Fruit fly (Drosophila melanogaster) whole organism, embryonic: ENCODE results near the gene Exo70.

Experiments used
- CG10147 ChIP-seq: fragments of 200-800 bp; sonication (Bioruptor generic); optimal IDR thresholded peaks from 2 replicates; lab custom pipeline; 2019; ENCODE audit warnings: missing biosample characterization, mild to moderate bottlenecking, missing genetic modification characterization, moderate library complexity
- CG10321 ChIP-seq: fragments of 200-800 bp; sonication (Bioruptor generic); IDR thresholded peaks from 2 replicates; pipeline ENCODE4 v1.3.6; 2022; ENCODE audit warnings: missing biosample characterization, missing genetic modification characterization
- CG10959 ChIP-seq: fragments of 200-800 bp; sonication (Bioruptor generic); IDR thresholded peaks from 2 replicates; pipeline ENCODE4 v1.3.6; 2022; ENCODE audit warnings: missing biosample characterization, missing genetic modification characterization
- CG10979 ChIP-seq: fragments of 200-800 bp; sonication (Bioruptor generic); optimal IDR thresholded peaks from 2 replicates; lab custom pipeline; 2018; ENCODE audit warnings: missing biosample characterization, mild to moderate bottlenecking, missing genetic modification characterization, moderate library complexity
- CG12659 ChIP-seq: fragments of 200-800 bp; sonication (Bioruptor generic); optimal IDR thresholded peaks from 3 replicates; lab custom pipeline; 2017; ENCODE audit warnings: mild to moderate bottlenecking, missing biosample characterization, missing genetic modification reagents, missing genetic modification characterization
- CG13123 ChIP-seq: fragments of 200-800 bp; sonication (Bioruptor generic); optimal IDR thresholded peaks from 2 replicates; lab custom pipeline; 2016; ENCODE audit warnings: missing biosample characterization, missing genetic modification characterization
- CG13775 ChIP-seq: fragments of 200-800 bp; sonication (Bioruptor generic); optimal IDR thresholded peaks from 3 replicates; lab custom pipeline; 2017; ENCODE audit warnings: missing biosample characterization, mild to moderate bottlenecking, missing genetic modification characterization
- CG15269 ChIP-seq: fragments of 200-800 bp; sonication (Bioruptor generic); optimal IDR thresholded peaks from 2 replicates; lab custom pipeline; 2018; ENCODE audit warnings: missing biosample characterization, mild to moderate bottlenecking, missing genetic modification characterization, moderate library complexity
- CG16815 ChIP-seq: fragments of 200-800 bp; sonication (Bioruptor generic); optimal IDR thresholded peaks from 3 replicates; lab custom pipeline; 2017; ENCODE audit warnings: missing biosample characterization, mild to moderate bottlenecking, missing genetic modification characterization
- CG17385 ChIP-seq: fragments of 200-800 bp; sonication (Bioruptor generic); optimal IDR thresholded peaks from 3 replicates; lab custom pipeline; 2018; ENCODE audit warnings: missing biosample characterization, mild to moderate bottlenecking, missing genetic modification characterization
- CG18262 ChIP-seq: fragments of 200-800 bp; optimal IDR thresholded peaks from 3 replicates; lab custom pipeline; 2019; ENCODE audit warnings: missing biosample characterization, mild to moderate bottlenecking, missing genetic modification characterization, moderate library complexity
- CG18619 ChIP-seq: fragments of 200-800 bp; sonication (Bioruptor generic); optimal IDR thresholded peaks from 3 replicates; lab custom pipeline; 2017; ENCODE audit warnings: missing biosample characterization, mild to moderate bottlenecking, missing genetic modification characterization
- CG2678 ChIP-seq: fragments of 200-800 bp; sonication (Bioruptor generic); optimal IDR thresholded peaks from 3 replicates; lab custom pipeline; 2019; ENCODE audit warnings: missing biosample characterization, mild to moderate bottlenecking, missing genetic modification characterization, moderate library complexity
- CG4424 ChIP-seq: fragments of 200-800 bp; sonication (Bioruptor generic); optimal IDR thresholded peaks from 3 replicates; lab custom pipeline; 2016; ENCODE audit warnings: missing biosample characterization, missing genetic modification characterization
- Dbx ChIP-seq: fragments of 200-800 bp; sonication (Bioruptor generic); IDR thresholded peaks from 3 replicates; pipeline ENCODE4 v1.3.6; 2022; ENCODE audit warnings: missing biosample characterization, missing genetic modification characterization
- E2f2 ChIP-seq: fragments of 200-800 bp; sonication (Bioruptor generic); IDR thresholded peaks from 2 replicates; pipeline ENCODE4 v1.3.6; 2022; ENCODE audit warnings: missing biosample characterization, missing genetic modification characterization
- Gsc ChIP-seq: fragments of 200-800 bp; sonication (Bioruptor generic); IDR thresholded peaks from 2 replicates; pipeline ENCODE4 v1.3.6; 2022; ENCODE audit warnings: missing biosample characterization, missing genetic modification characterization
- Hey ChIP-seq: fragments of 200-800 bp; sonication (Bioruptor generic); optimal IDR thresholded peaks from 3 replicates; lab custom pipeline; 2018; ENCODE audit warnings: missing biosample characterization, mild to moderate bottlenecking, missing genetic modification characterization
- Hr78 ChIP-seq, 2 experiments: fragments of 200-800 bp in 1 of 2; fragments of >200 bp in 1 of 2; sonication (Bioruptor generic) in 1 of 2; optimal IDR thresholded peaks; 2 replicates each; lab custom pipeline; 2017 to 2019; ENCODE audit warnings: missing biosample characterization in 2 of 2, missing genetic modification characterization in 2 of 2, mild to moderate bottlenecking in 1 of 2, moderate library complexity in 1 of 2
- NC2β ChIP-seq: fragments of 200-800 bp; sonication (Bioruptor generic); optimal IDR thresholded peaks from 2 replicates; lab custom pipeline; 2016; ENCODE audit warnings: missing biosample characterization, missing genetic modification characterization
- Nf-YC ChIP-seq: fragments of 200-800 bp; optimal IDR thresholded peaks from 3 replicates; lab custom pipeline; 2019; ENCODE audit warnings: missing biosample characterization, mild to moderate bottlenecking, missing genetic modification characterization, moderate library complexity
- PHDP ChIP-seq: fragments of 200-800 bp; sonication (Bioruptor generic); optimal IDR thresholded peaks from 3 replicates; lab custom pipeline; 2018; ENCODE audit warnings: missing biosample characterization, mild to moderate bottlenecking, missing genetic modification characterization, moderate library complexity
- Rfx ChIP-seq: fragments of 200-800 bp; sonication (Bioruptor generic); IDR thresholded peaks from 2 replicates; pipeline ENCODE4 v1.3.6; 2022; ENCODE audit warnings: missing biosample characterization, missing genetic modification characterization
- Scr ChIP-seq: fragments of 200-800 bp; sonication (Bioruptor generic); IDR thresholded peaks from 2 replicates; pipeline ENCODE4 v1.3.6; 2022; ENCODE audit warnings: missing biosample characterization, missing genetic modification characterization; ENCODE audit not compliant: partially characterized antibody
- Sry-β ChIP-seq: fragments of 200-800 bp; sonication (Bioruptor generic); optimal IDR thresholded peaks from 2 replicates; lab custom pipeline; 2018; ENCODE audit warnings: missing biosample characterization, mild to moderate bottlenecking, missing genetic modification characterization, moderate library complexity
- Taf1 ChIP-seq: fragments of 200-800 bp; sonication (Bioruptor generic); IDR thresholded peaks from 2 replicates; pipeline ENCODE4 v1.3.6; 2022; ENCODE audit warnings: missing biosample characterization, missing genetic modification characterization
- bab2 ChIP-seq: fragments of 200-800 bp; sonication (Bioruptor generic); optimal IDR thresholded peaks from 2 replicates; lab custom pipeline; 2016; ENCODE audit warnings: missing biosample characterization, missing genetic modification characterization
- cg ChIP-seq: fragments of 200-800 bp; sonication (Bioruptor generic); optimal IDR thresholded peaks from 3 replicates; lab custom pipeline; 2019; ENCODE audit warnings: missing biosample characterization, mild to moderate bottlenecking, missing genetic modification characterization, moderate library complexity
- chinmo ChIP-seq: fragments of 200-800 bp; sonication (Bioruptor generic); IDR thresholded peaks from 4 replicates; pipeline ENCODE4 v1.3.6; 2022; ENCODE audit warnings: missing biosample characterization, missing genetic modification characterization; ENCODE audit not compliant: partially characterized antibody
- fd96Cb ChIP-seq: fragments of 200-800 bp; sonication (Bioruptor generic); optimal IDR thresholded peaks from 2 replicates; lab custom pipeline; 2018; ENCODE audit warnings: missing biosample characterization, mild to moderate bottlenecking, missing genetic modification characterization, moderate library complexity
- gem ChIP-seq: fragments of 200-800 bp; sonication (Bioruptor generic); optimal IDR thresholded peaks from 2 replicates; lab custom pipeline; 2019; ENCODE audit warnings: missing biosample characterization, mild to moderate bottlenecking, missing genetic modification characterization, moderate library complexity
- grn ChIP-seq: fragments of 200-800 bp; sonication (Bioruptor generic); optimal IDR thresholded peaks from 3 replicates; lab custom pipeline; 2017; ENCODE audit warnings: missing biosample characterization, missing genetic modification characterization
- gsb-n ChIP-seq: fragments of 200-800 bp; sonication (Bioruptor generic); optimal IDR thresholded peaks from 3 replicates; lab custom pipeline; 2018; ENCODE audit warnings: missing biosample characterization, mild to moderate bottlenecking, missing genetic modification characterization
- hth ChIP-seq: fragments of >200 bp; optimal IDR thresholded peaks from 2 replicates; lab custom pipeline; 2017; ENCODE audit warnings: inconsistent platforms
- lbe ChIP-seq: fragments of 200-800 bp; sonication (Bioruptor generic); optimal IDR thresholded peaks from 2 replicates; lab custom pipeline; 2016; ENCODE audit warnings: missing biosample characterization, mild to moderate bottlenecking, missing genetic modification characterization
- mam ChIP-seq: fragments of 200-800 bp; sonication (Bioruptor generic); optimal IDR thresholded peaks from 3 replicates; lab custom pipeline; 2016; ENCODE audit warnings: missing biosample characterization, missing genetic modification characterization
- nom ChIP-seq: fragments of 200-800 bp; sonication (Bioruptor generic); optimal IDR thresholded peaks from 2 replicates; lab custom pipeline; 2017; ENCODE audit warnings: missing biosample characterization, missing genetic modification characterization, mild to moderate bottlenecking, moderate library complexity, missing genetic modification reagents
- row ChIP-seq: fragments of 200-800 bp; sonication (Bioruptor generic); IDR thresholded peaks from 3 replicates; pipeline ENCODE4 v1.3.6; 2022; ENCODE audit warnings: missing biosample characterization, missing genetic modification characterization
- run ChIP-seq: fragments of 200-800 bp; sonication (Bioruptor generic); optimal IDR thresholded peaks from 3 replicates; lab custom pipeline; 2018; ENCODE audit warnings: missing biosample characterization, mild to moderate bottlenecking, missing genetic modification characterization
- sens ChIP-seq: fragments of 200-800 bp; sonication (Bioruptor generic); peaks from one replicate; lab custom pipeline; 2016; ENCODE audit warnings: missing biosample characterization, missing genetic modification characterization
- slbo ChIP-seq: fragments of 200-800 bp; sonication (Bioruptor generic); IDR thresholded peaks from 2 replicates; pipeline ENCODE4 v1.3.6; 2022; ENCODE audit warnings: missing biosample characterization, missing genetic modification characterization
- slp2 ChIP-seq: fragments of 200-800 bp; sonication (Bioruptor generic); optimal IDR thresholded peaks from 2 replicates; lab custom pipeline; 2016; ENCODE audit warnings: missing biosample characterization, missing genetic modification characterization
- tll ChIP-seq, 2 experiments: fragments of 200-800 bp in 1 of 2; fragments of >200 bp in 1 of 2; sonication (Bioruptor generic) in 1 of 2; optimal IDR thresholded peaks; 2 replicates each; lab custom pipeline; 2017 to 2019; ENCODE audit warnings: missing biosample characterization in 2 of 2, missing genetic modification characterization in 2 of 2, mild to moderate bottlenecking in 1 of 2, moderate library complexity in 1 of 2
- trem ChIP-seq: fragments of 200-800 bp; optimal IDR thresholded peaks from 3 replicates; lab custom pipeline; 2019; ENCODE audit warnings: missing biosample characterization, mild to moderate bottlenecking, missing genetic modification characterization, moderate library complexity
- unpg ChIP-seq: fragments of 200-800 bp; sonication (Bioruptor generic); optimal IDR thresholded peaks from 3 replicates; lab custom pipeline; 2018; ENCODE audit warnings: missing biosample characterization, mild to moderate bottlenecking, missing genetic modification characterization, moderate library complexity
- vnd ChIP-seq: fragments of 200-800 bp; sonication (Bioruptor generic); IDR thresholded peaks from 3 replicates; pipeline ENCODE4 v1.3.6; 2022; ENCODE audit warnings: missing biosample characterization, missing genetic modification characterization; ENCODE audit not compliant: partially characterized antibody
- wdn ChIP-seq: fragments of 200-800 bp; sonication (Bioruptor generic); IDR thresholded peaks from 2 replicates; pipeline ENCODE4 v1.3.6; 2022; ENCODE audit warnings: missing biosample characterization, missing genetic modification characterization
- yki ChIP-seq: fragments of >200 bp; optimal IDR thresholded peaks from 3 replicates; lab custom pipeline; 2018

Exo70 gene

dm6 chr3L:8452986-8453385 lies 41.3 kb downstream of the Exo70 start (continued):
- TF ChIP-seq vnd (GFP tag; lab: Robert Waterston, UW) (no peak), CG4424 (no peak), cg (no peak), grn (GFP tag; lab: Kevin White, UChicago) (peak; percentile 51), CG16815 (GFP tag; lab: Kevin White, UChicago) (no peak), Gsc (GFP tag; lab: Robert Waterston, UW) (no peak), yki (lab: Kevin White, UChicago) (no peak), chinmo (GFP tag; lab: Robert Waterston, UW) (peak; percentile 65; the same call in 2 of the 4 replicates), trem (no peak), NC2β (no peak), CG10321 (GFP tag; lab: Robert Waterston, UW) (no peak), CG13123 (GFP tag; lab: Kevin White, UChicago) (no peak), gsb-n (tag; lab: Kevin White, UChicago) (no peak), Rfx (GFP tag; lab: Robert Waterston, UW) (0 out of 2 replicates have a peak, but pooled peaks have one; percentile 11)

dm6 chr3L:8453443-8454360 lies 42.1 kb downstream of the Exo70 start:
- TF ChIP-seq CG10959 (GFP tag; lab: Robert Waterston, UW) (no peak), gem (peak; percentile 4), Dbx (GFP tag; lab: Robert Waterston, UW) (no peak), CG2678 (tag; lab: Kevin White, UChicago) (peak; percentile 42), Taf1 (GFP tag; lab: Robert Waterston, UW) (no peak), sens (GFP tag; lab: Kevin White, UChicago) (peak; percentile 66), lbe (GFP tag; lab: Kevin White, UChicago) (peak; percentile 35), Hr78 (GFP tag; optimal IDR thresholded peaks at IDR 0.05; lab: Kevin White, UChicago) (no peak), E2f2 (peak; percentile 3; the same call in 1 of the 2 replicates), hth (lab: Kevin White, UChicago) (no peak), tll (GFP tag; optimal IDR thresholded peaks at IDR 0.05; lab: Kevin White, UChicago) (no peak), wdn (GFP tag; lab: Robert Waterston, UW) (0 out of 2 replicates have a peak, but pooled peaks have one; percentile 13), CG17385 (no peak), row (GFP tag; lab: Robert Waterston, UW) (0 out of 3 replicates have a peak, but pooled peaks have one; percentile 11), bab2 (GFP tag; lab: Kevin White, UChicago) (no peak), CG10147 (GFP tag; lab: Kevin White, UChicago) (no peak), slbo (GFP tag; lab: Robert Waterston, UW) (no peak), Sry-β (no peak), PHDP (tag; lab: Kevin White, UChicago) (no peak), Hey (peak; percentile 42), nom (GFP tag; lab: Kevin White, UChicago) (no peak), slp2 (GFP tag; lab: Kevin White, UChicago) (no peak), CG18619 (GFP tag; lab: Kevin White, UChicago) (no peak), fd96Cb (tag; lab: Kevin White, UChicago) (no peak), run (tag; lab: Kevin White, UChicago) (no peak), mam (GFP tag; lab: Kevin White, UChicago) (no peak), vnd (GFP tag; lab: Robert Waterston, UW) (peak; percentile 65), Nf-YC (tag; lab: Kevin White, UChicago) (peak; percentile 7), CG15269 (tag; lab: Kevin White, UChicago) (peak; percentile 20), Scr (GFP tag; lab: Robert Waterston, UW) (peak; percentile 20; the same call in 1 of the 2 replicates), CG10979 (tag; lab: Kevin White, UChicago) (no peak), CG12659 (GFP tag; lab: Kevin White, UChicago) (peak; percentile 11), unpg (GFP tag; lab: Kevin White, UChicago) (no peak), CG18262 (tag; lab: Kevin White, UChicago) (no peak), CG13775 (GFP tag; lab: Kevin White, UChicago) (no peak)
